Fruit fly (Drosophila melanogaster) whole organism, pupa: Measurements from ENCODE around the gene CG18048.

Experiments used
- CG10348 ChIP-seq: fragments of 200-800 bp; sonication (Bioruptor generic); IDR thresholded peaks from 2 replicates; pipeline ENCODE4 v1.3.6; 2022; ENCODE audit warnings: missing biosample characterization, missing genetic modification characterization
- CG12605 ChIP-seq: fragments of 200-800 bp; sonication (Bioruptor generic); IDR thresholded peaks from 2 replicates; pipeline ENCODE4 v1.3.6; 2022; ENCODE audit warnings: missing biosample characterization, missing genetic modification characterization
- CG13204 ChIP-seq: fragments of 200-800 bp; sonication (Bioruptor generic); optimal IDR thresholded peaks from 2 replicates; lab custom pipeline; 2018; ENCODE audit warnings: missing biosample characterization, mild to moderate bottlenecking, missing genetic modification characterization, moderate library complexity
- CG14655 ChIP-seq: fragments of 200-800 bp; sonication (Bioruptor generic); optimal IDR thresholded peaks from 3 replicates; lab custom pipeline; 2017; ENCODE audit warnings: mild to moderate bottlenecking, missing biosample characterization, missing genetic modification reagents, missing genetic modification characterization
- CG15710 ChIP-seq: fragments of 200-800 bp; sonication (Bioruptor generic); optimal IDR thresholded peaks from 2 replicates; lab custom pipeline; 2018; ENCODE audit warnings: missing biosample characterization, mild to moderate bottlenecking, missing genetic modification characterization, moderate library complexity
- CG17806 ChIP-seq: fragments of 200-800 bp; sonication (Bioruptor generic); optimal IDR thresholded peaks from 2 replicates; lab custom pipeline; 2018; ENCODE audit warnings: missing biosample characterization, mild to moderate bottlenecking, missing genetic modification characterization, moderate library complexity
- CG32121 ChIP-seq: fragments of 200-800 bp; sonication (Bioruptor generic); IDR thresholded peaks from 2 replicates; pipeline ENCODE4 v1.3.6; 2022; ENCODE audit warnings: missing biosample characterization, missing genetic modification characterization
- CG34367 ChIP-seq: fragments of 200-800 bp; sonication (Bioruptor generic); optimal IDR thresholded peaks from 2 replicates; lab custom pipeline; 2018; ENCODE audit warnings: missing biosample characterization, mild to moderate bottlenecking, missing genetic modification characterization
- CG4496 ChIP-seq: fragments of 200-800 bp; sonication (Bioruptor generic); IDR thresholded peaks from 3 replicates; pipeline ENCODE4 v1.3.6; 2022; ENCODE audit warnings: missing biosample characterization, missing genetic modification characterization
- CG8159 ChIP-seq: fragments of 200-800 bp; sonication (Bioruptor generic); optimal IDR thresholded peaks from 3 replicates; lab custom pipeline; 2018; ENCODE audit warnings: missing biosample characterization, mild to moderate bottlenecking, missing genetic modification characterization, moderate library complexity
- CG8301 ChIP-seq: fragments of 200-800 bp; sonication (Bioruptor generic); optimal IDR thresholded peaks from 2 replicates; lab custom pipeline; 2018; ENCODE audit warnings: missing biosample characterization, mild to moderate bottlenecking, missing genetic modification characterization
- CG9948 ChIP-seq: fragments of 200-800 bp; sonication (Bioruptor generic); optimal IDR thresholded peaks from 2 replicates; lab custom pipeline; 2018; ENCODE audit warnings: missing biosample characterization, mild to moderate bottlenecking, missing genetic modification characterization, moderate library complexity
- D1 ChIP-seq: fragments of 200-800 bp; sonication (Bioruptor generic); optimal IDR thresholded peaks from 2 replicates; lab custom pipeline; 2018; ENCODE audit warnings: missing biosample characterization, mild to moderate bottlenecking, missing genetic modification characterization, moderate library complexity
- EcR ChIP-seq: fragments of 200-800 bp; sonication (Bioruptor generic); optimal IDR thresholded peaks from 3 replicates; lab custom pipeline; 2019; ENCODE audit warnings: missing biosample characterization, missing genetic modification characterization, mild to moderate bottlenecking, moderate library complexity, missing genetic modification reagents
- Ets98B ChIP-seq: fragments of 200-800 bp; sonication (Bioruptor generic); IDR thresholded peaks from 2 replicates; pipeline ENCODE4 v1.3.6; 2022; ENCODE audit warnings: missing biosample characterization, missing genetic modification characterization
- Pif1A ChIP-seq: fragments of 200-800 bp; sonication (Bioruptor generic); optimal IDR thresholded peaks from 3 replicates; lab custom pipeline; 2016; ENCODE audit warnings: missing biosample characterization, missing genetic modification characterization
- Pif1B ChIP-seq: fragments of 200-800 bp; sonication (Bioruptor generic); optimal IDR thresholded peaks from 3 replicates; lab custom pipeline; 2016; ENCODE audit warnings: missing biosample characterization, missing genetic modification characterization
- Snoo ChIP-seq: fragments of 200-800 bp; sonication (Bioruptor generic); optimal IDR thresholded peaks from 3 replicates; lab custom pipeline; 2017; ENCODE audit warnings: missing biosample characterization, mild to moderate bottlenecking, missing genetic modification characterization, inconsistent platforms
- fd96Ca ChIP-seq: fragments of 200-800 bp; sonication (Bioruptor generic); IDR thresholded peaks from 3 replicates; pipeline ENCODE4 v1.3.6; 2022; ENCODE audit warnings: missing biosample characterization, missing genetic modification characterization
- gl ChIP-seq: fragments of 200-800 bp; sonication (Bioruptor generic); optimal IDR thresholded peaks from 2 replicates; lab custom pipeline; 2018; ENCODE audit warnings: missing biosample characterization, mild to moderate bottlenecking, missing genetic modification characterization
- rn ChIP-seq: fragments of 200-800 bp; sonication (Bioruptor generic); IDR thresholded peaks from 2 replicates; pipeline ENCODE4 v1.3.6; 2022; ENCODE audit warnings: missing biosample characterization, missing genetic modification characterization

CG18048 gene

DNA sequence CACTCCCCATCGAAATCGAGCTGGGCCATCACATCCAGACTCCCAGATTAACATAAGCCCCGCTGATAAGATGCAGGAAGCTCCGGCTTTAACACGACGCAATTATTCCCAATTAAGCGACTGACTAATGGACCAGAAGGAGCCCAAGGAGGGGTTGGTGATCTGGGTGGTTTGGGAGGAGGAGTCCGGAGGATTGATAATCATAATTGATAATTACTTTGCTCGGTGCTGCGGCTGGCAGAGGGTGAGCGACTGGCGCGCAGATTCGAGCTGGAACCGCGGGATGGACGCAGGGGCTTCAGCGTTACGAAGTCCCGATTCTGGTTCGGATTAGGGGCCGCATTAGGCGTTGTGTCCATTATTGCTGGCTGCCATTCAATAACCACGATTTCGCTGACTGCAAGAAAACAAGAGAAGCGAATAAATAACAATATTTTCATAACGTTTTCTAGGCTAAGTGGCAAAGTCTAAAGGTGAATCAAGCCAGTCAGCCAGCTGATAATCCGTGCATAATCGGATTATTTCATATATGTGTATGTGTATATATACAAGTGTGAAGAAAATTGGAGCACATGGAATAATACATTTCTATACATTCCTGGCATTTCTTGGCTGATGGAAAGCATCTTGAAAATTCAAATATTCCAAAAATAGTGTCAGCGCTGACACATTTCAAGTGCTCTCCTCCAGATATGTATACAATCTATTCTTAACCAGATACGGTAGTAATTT, 47.8 kb downstream of the CG18048 start:
- TF ChIP-seq CG14655 (GFP tag; lab: Kevin White, UChicago) (no peak), CG13204 (GFP tag; lab: Kevin White, UChicago) (no peak), D1 (tag; lab: Kevin White, UChicago) (no peak), CG15710 (tag; lab: Kevin White, UChicago) (no peak), CG12605 (GFP tag; lab: Robert Waterston, UW) (no peak), Pif1B (GFP tag; lab: Kevin White, UChicago) (no peak), Ets98B (GFP tag; lab: Robert Waterston, UW) (no peak)
- TF ChIP-seq, all 21 proteins: peak for 0

dm6 chr3R:6394247-6394522, 48.3 kb downstream of the CG18048 start:
- no peak for TF ChIP-seq CG17806 (tag; lab: Kevin White, UChicago)
- TF ChIP-seq CG15710 (tag; lab: Kevin White, UChicago) = no peak
- no peak for TF ChIP-seq Ets98B (GFP tag; lab: Robert Waterston, UW)
- TF ChIP-seq EcR = peak; percentile 33
- TF ChIP-seq, all 21 proteins: peak for 1

dm6 chr3R:6395572-6396295, 49.8 kb downstream of the CG18048 start:
- TF ChIP-seq Pif1A (GFP tag; lab: Kevin White, UChicago) (peak; percentile 33), CG13204 (GFP tag; lab: Kevin White, UChicago) (no peak), CG12605 (GFP tag; lab: Robert Waterston, UW) (no peak), Pif1B (GFP tag; lab: Kevin White, UChicago) (peak; percentile 16), fd96Ca (no peak), gl (no peak), CG9948 (tag; lab: Kevin White, UChicago) (peak; percentile 27), CG17806 (tag; lab: Kevin White, UChicago) (peak; percentile 48), CG32121 (GFP tag; lab: Robert Waterston, UW) (no peak), Snoo (tag; lab: Kevin White, UChicago) (peak; percentile 50), Ets98B (GFP tag; lab: Robert Waterston, UW) (no peak), CG4496 (no peak), CG10348 (GFP tag; lab: Robert Waterston, UW) (no peak), CG15710 (tag; lab: Kevin White, UChicago) (peak; percentile 45), CG8159 (tag; lab: Kevin White, UChicago) (peak; percentile 51), CG34367 (tag; lab: Kevin White, UChicago) (no peak), CG8301 (tag; lab: Kevin White, UChicago) (peak; percentile 42), D1 (tag; lab: Kevin White, UChicago) (no peak), EcR (peak; percentile 73), CG14655 (GFP tag; lab: Kevin White, UChicago) (no peak), rn (GFP tag; lab: Robert Waterston, UW) (no peak)

DNA sequence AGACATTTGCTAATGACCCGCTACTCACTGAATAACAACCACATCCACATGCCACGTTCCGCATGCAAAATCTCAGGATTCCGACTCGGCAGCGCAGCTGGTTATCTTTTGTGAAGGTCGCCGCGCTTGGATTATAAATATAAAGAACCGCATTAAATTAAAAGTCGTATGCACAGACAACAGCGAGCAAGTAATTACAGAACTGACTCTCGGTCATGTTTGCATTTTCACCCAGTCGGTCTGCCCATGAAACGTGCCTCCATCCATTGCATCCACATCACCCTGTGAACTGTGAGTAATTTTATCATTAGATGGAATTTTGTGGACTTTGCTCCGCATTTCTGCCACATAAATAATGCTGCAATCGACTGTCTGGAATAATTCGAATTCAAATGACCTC, 50.7 kb downstream of the CG18048 start:
- TF ChIP-seq D1 (tag; lab: Kevin White, UChicago) (no peak), CG14655 (GFP tag; lab: Kevin White, UChicago) (no peak), EcR (peak; percentile 27)
